Worm (Caenorhabditis elegans): ENCODE measurements around the gene nhr-7.

Gene nhr-7

DNA sequence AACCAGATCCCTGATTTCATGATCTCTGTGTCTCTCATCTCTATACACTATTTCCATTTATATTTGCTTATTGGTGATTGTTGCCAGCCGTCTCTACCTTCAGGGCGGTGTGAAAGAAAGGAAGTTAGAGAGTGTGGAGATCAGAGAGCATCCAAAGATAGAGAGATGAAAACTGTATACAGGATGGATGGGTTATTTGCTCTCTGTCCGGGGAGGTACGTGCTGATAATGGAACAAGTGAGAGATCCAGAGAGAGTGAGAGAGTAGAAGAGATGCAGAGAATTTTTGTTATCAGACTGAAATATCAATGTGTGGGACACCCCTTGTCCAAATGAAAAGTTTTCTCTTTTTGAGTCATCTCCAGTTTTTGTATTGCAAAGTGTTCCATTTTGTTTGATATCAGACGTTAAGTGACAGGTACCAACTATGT lies 13.0 kb upstream of the nhr-7 start (continued):
- peak in 1 of 2 experiments; percentile 27 for TF ChIP-seq unc-62 (GFP tag; optimal IDR thresholded peaks at IDR 0.05 in 1 of 2)
- TF ChIP-seq unc-62 (tag; optimal IDR thresholded peaks at IDR 0.05), result no peak
- TF ChIP-seq daf-8 (GFP tag; IDR thresholded peaks at IDR 0.05), result no peak
- TF ChIP-seq nhr-6 (tag; optimal IDR thresholded peaks at IDR 0.05), result peak; percentile 83
- no peak for TF ChIP-seq snpc-1.2 (GFP tag; IDR thresholded peaks at IDR 0.05)
- TF ChIP-seq nhr-11 (tag; optimal IDR thresholded peaks at IDR 0.05), result no peak
- peak in 1 of 2 experiments; percentile 92 for TF ChIP-seq daf-16 (GFP tag; optimal IDR thresholded peaks at IDR 0.05)
- peak; percentile 91 for TF ChIP-seq daf-16 (tag; optimal IDR thresholded peaks at IDR 0.05)
- no peak for TF ChIP-seq Y75B8A.6 (GFP tag; IDR thresholded peaks at IDR 0.05)
- TF ChIP-seq zip-2 (tag; optimal IDR thresholded peaks at IDR 0.05), result no peak
- no peak for TF ChIP-seq lin-29 (GFP tag; IDR thresholded peaks at IDR 0.05)
- TF ChIP-seq spr-1 (tag; optimal IDR thresholded peaks at IDR 0.05), result no peak
- no peak for TF ChIP-seq hmg-1.1 (GFP tag; IDR thresholded peaks at IDR 0.05)
- peak; percentile 70 for TF ChIP-seq nhr-28 (tag; optimal IDR thresholded peaks at IDR 0.05)
- TF ChIP-seq snpc-4 (tag; optimal IDR thresholded peaks at IDR 0.05), result no peak
- TF ChIP-seq sdz-12 (GFP tag; optimal IDR thresholded peaks at IDR 0.05), result no peak
- no peak for TF ChIP-seq D1046.2 (GFP tag; IDR thresholded peaks at IDR 0.05)
- no peak for TF ChIP-seq unc-39 (tag; optimal IDR thresholded peaks at IDR 0.05)
- peak; percentile 95 for TF ChIP-seq pqm-1 (tag; optimal IDR thresholded peaks at IDR 0.05)
- no peak for TF ChIP-seq dmd-8 (GFP tag; IDR thresholded peaks at IDR 0.05)
- peak; percentile 12 for TF ChIP-seq T20F7.1 (GFP tag; optimal IDR thresholded peaks at IDR 0.05)
- no peak for TF ChIP-seq ceh-44 (GFP tag; IDR thresholded peaks at IDR 0.05)
- peak; percentile 81 for TF ChIP-seq php-3 (GFP tag; IDR thresholded peaks at IDR 0.05)
- peak in 1 of 2 experiments; percentile 58 for TF ChIP-seq mdl-1 (tag; optimal IDR thresholded peaks at IDR 0.05)
- 0 out of 2 replicates have a peak, but pooled peaks have one; percentile 3 for TF ChIP-seq mxl-2 (GFP tag; conservative IDR thresholded peaks at IDR 0.05)
- no peak for TF ChIP-seq ceh-20 (GFP tag; IDR thresholded peaks at IDR 0.05)
- no peak for TF ChIP-seq arid-1 (GFP tag; conservative IDR thresholded peaks at IDR 0.05)
- no peak for TF ChIP-seq Y105C5A.15 (GFP tag; IDR thresholded peaks at IDR 0.05)
- TF ChIP-seq zip-11 (GFP tag; IDR thresholded peaks at IDR 0.05), result no peak
- no peak for TF ChIP-seq skn-1 (tag; optimal IDR thresholded peaks at IDR 0.05)
- peak; percentile 92 for TF ChIP-seq lin-1 (GFP tag; IDR thresholded peaks at IDR 0.05)
- TF ChIP-seq lim-7 (GFP tag; IDR thresholded peaks at IDR 0.05), result no peak
- peak; percentile 84 for TF ChIP-seq nhr-48 (tag; optimal IDR thresholded peaks at IDR 0.05)
- TF ChIP-seq attf-4 (tag; optimal IDR thresholded peaks at IDR 0.05), result no peak
- TF ChIP-seq hif-1 (tag; optimal IDR thresholded peaks at IDR 0.05), result peak in 1 of 2 experiments; percentile 59
- no peak for TF ChIP-seq fos-1 (tag; optimal IDR thresholded peaks at IDR 0.05)
- TF ChIP-seq hlh-11 (tag; optimal IDR thresholded peaks at IDR 0.05), result peak; percentile 94
- no peak for TF ChIP-seq nhr-76 (tag; optimal IDR thresholded peaks at IDR 0.05)
- TF ChIP-seq T26A8.4 (GFP tag; IDR thresholded peaks at IDR 0.05), result no peak
- TF ChIP-seq lin-39 (tag; optimal IDR thresholded peaks at IDR 0.05), result no peak
- peak; percentile 25 for TF ChIP-seq jun-1 (tag; optimal IDR thresholded peaks at IDR 0.05)
- no peak for TF ChIP-seq Y48G9A.11 (GFP tag; IDR thresholded peaks at IDR 0.05)
- peak; percentile 72 for TF ChIP-seq nhr-77 (tag; optimal IDR thresholded peaks at IDR 0.05)

DNA sequence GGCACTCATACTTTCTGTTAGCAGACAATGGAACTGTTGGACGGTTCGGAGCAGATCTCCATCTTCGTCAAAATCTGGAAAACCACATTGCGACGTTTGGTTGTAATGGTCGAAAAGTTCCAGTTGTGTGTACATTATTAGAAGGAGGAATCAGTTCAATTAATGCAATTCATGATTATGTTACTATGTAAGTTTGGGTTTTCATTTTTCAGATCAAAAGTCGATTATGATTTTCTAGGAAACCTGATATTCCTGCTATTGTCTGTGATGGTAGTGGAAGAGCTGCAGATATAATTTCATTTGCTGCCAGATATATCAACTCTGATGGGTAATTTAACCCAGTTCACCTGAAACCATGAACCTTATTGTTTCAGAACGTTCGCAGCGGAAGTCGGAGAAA lies 4.9 kb upstream of the nhr-7 start:
- peak in 1 of 2 experiments; percentile 90 for TF ChIP-seq unc-62 (GFP tag; optimal IDR thresholded peaks at IDR 0.05 in 1 of 2)
- TF ChIP-seq unc-62 (tag; optimal IDR thresholded peaks at IDR 0.05), result no peak
- no peak for TF ChIP-seq T26A8.4 (GFP tag; IDR thresholded peaks at IDR 0.05)
